Worm (Caenorhabditis elegans): ENCODE data around the gene Y39F10A.1.
A peak's percentile ranks its signal among the peaks of the same experiment; 100 is the strongest.

Y39F10A.1 gene

DNA sequence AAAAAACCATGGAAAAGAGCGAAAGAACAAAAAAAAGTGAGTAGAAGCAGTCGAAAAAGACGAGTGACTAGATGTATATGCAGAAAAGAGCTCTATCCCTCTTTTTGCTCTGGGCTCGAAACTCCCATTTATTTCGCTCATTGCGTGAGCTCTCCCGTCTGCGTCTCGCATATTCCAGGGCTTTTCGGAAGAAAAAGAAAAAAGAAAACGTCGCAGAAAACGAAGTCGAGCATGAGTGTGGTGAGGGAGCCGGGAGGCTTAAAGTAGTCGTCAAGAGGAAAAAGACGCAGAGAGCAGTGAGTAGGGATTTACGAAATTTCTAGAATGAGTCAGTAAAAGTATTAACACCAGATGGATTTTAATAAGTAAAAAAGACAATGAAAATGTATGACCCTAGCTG is 15.3 kb upstream of the Y39F10A.1 start (continued):
- TF ChIP-seq lin-35 (GFP tag; optimal IDR thresholded peaks at IDR 0.05) = peak in 1 of 2 experiments; percentile 38
- TF ChIP-seq nhr-77 (tag; optimal IDR thresholded peaks at IDR 0.05) = no peak
- no peak for TF ChIP-seq nhr-28 (tag; optimal IDR thresholded peaks at IDR 0.05)
- no peak for TF ChIP-seq alr-1 (tag; optimal IDR thresholded peaks at IDR 0.05; ENCODE audit: borderline replicate concordance)
- no peak for TF ChIP-seq jun-1 (tag; optimal IDR thresholded peaks at IDR 0.05)
- no peak for TF ChIP-seq unc-30 (tag; optimal IDR thresholded peaks at IDR 0.05)
- no peak for TF ChIP-seq grh-1 (GFP tag; IDR thresholded peaks at IDR 0.05)
- no peak for TF ChIP-seq nhr-85 (tag)
- peak; percentile 60 for TF ChIP-seq zag-1 (tag; optimal IDR thresholded peaks at IDR 0.05)
- no peak for TF ChIP-seq pax-3 (tag; optimal IDR thresholded peaks at IDR 0.05)
- TF ChIP-seq nhr-19 (GFP tag; conservative IDR thresholded peaks at IDR 0.05) = no peak; the same call in 1 of the 2 replicates
- TF ChIP-seq nhr-84 (tag; optimal IDR thresholded peaks at IDR 0.05) = no peak
- no peak for TF ChIP-seq sox-4 (tag; optimal IDR thresholded peaks at IDR 0.05)
- no peak for TF ChIP-seq nhr-11 (tag; optimal IDR thresholded peaks at IDR 0.05)
- peak; percentile 27 for TF ChIP-seq tbx-2 (tag; optimal IDR thresholded peaks at IDR 0.05)
- no peak for TF ChIP-seq egl-27 (tag; optimal IDR thresholded peaks at IDR 0.05)
- no peak for TF ChIP-seq mef-2 (tag; optimal IDR thresholded peaks at IDR 0.05)
- no peak for TF ChIP-seq zip-4 (GFP tag; optimal IDR thresholded peaks at IDR 0.05)
- no peak for TF ChIP-seq C04F5.9 (tag; optimal IDR thresholded peaks at IDR 0.05)
- TF ChIP-seq mep-1 (tag; optimal IDR thresholded peaks at IDR 0.05) = peak; percentile 33
- peak; percentile 54 for TF ChIP-seq snu-23 (GFP tag; optimal IDR thresholded peaks at IDR 0.05)
- TF ChIP-seq unc-86 (tag; optimal IDR thresholded peaks at IDR 0.05) = peak; percentile 35
- TF ChIP-seq nhr-76 (tag; optimal IDR thresholded peaks at IDR 0.05) = no peak
- TF ChIP-seq aha-1 (tag; optimal IDR thresholded peaks at IDR 0.05) = no peak
- no peak for TF ChIP-seq ces-1 (GFP tag; optimal IDR thresholded peaks at IDR 0.05)
- TF ChIP-seq ceh-82 (tag; optimal IDR thresholded peaks at IDR 0.05) = peak; percentile 36 to 60 (median 60)
- no peak for TF ChIP-seq lin-39 (tag; optimal IDR thresholded peaks at IDR 0.05)
- TF ChIP-seq dsc-1 (tag; optimal IDR thresholded peaks at IDR 0.05) = peak; percentile 78
- TF ChIP-seq hlh-17 (GFP tag; optimal IDR thresholded peaks at IDR 0.05; ENCODE audit: borderline replicate concordance) = no peak
- 0 out of 2 replicates have a peak, but pooled peaks have one; percentile 42 for TF ChIP-seq mab-9 (GFP tag; IDR thresholded peaks at IDR 0.05)
- peak; percentile 45 for TF ChIP-seq skn-1 (tag; optimal IDR thresholded peaks at IDR 0.05)
- no peak for TF ChIP-seq sup-37 (GFP tag; optimal IDR thresholded peaks at IDR 0.05)
- no peak for TF ChIP-seq hpl-2 (GFP tag; optimal IDR thresholded peaks at IDR 0.05)
- TF ChIP-seq snpc-4 (tag; optimal IDR thresholded peaks at IDR 0.05) = no peak
- TF ChIP-seq unc-98 (GFP tag; IDR thresholded peaks at IDR 0.05) = no peak
- TF ChIP-seq ets-5 (GFP tag; IDR thresholded peaks at IDR 0.05) = no peak
- TF ChIP-seq irx-1 (tag; optimal IDR thresholded peaks at IDR 0.05) = no peak
- no peak for TF ChIP-seq nhr-12 (tag; optimal IDR thresholded peaks at IDR 0.05)
- peak; percentile 90 for TF ChIP-seq fkh-8 (tag; optimal IDR thresholded peaks at IDR 0.05)
- TF ChIP-seq lin-15B (tag; optimal IDR thresholded peaks at IDR 0.05) = no peak

DNA sequence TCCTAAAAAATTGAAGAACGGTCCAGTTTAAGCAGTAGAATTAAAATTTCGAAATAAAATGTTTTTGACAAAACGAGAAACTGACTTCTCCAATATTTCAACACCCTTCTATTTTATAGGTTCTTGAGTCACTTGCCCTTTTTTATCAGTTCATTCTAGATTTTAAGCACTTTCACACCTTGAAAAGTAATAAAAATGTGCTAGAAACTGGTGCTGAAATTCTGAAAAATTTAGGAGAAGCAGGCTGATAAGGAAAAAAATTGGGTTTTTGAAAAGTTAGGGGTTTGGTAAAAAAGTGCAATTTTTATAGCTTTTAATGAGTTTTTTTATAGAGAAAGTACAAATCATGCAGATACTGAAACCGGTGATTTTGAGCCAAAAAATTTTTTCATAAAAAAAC is 14.9 kb upstream of the Y39F10A.1 start:
- no peak for TF ChIP-seq unc-62 (GFP tag; optimal IDR thresholded peaks at IDR 0.05)
- TF ChIP-seq unc-98 (GFP tag; IDR thresholded peaks at IDR 0.05) = no peak
- TF ChIP-seq lir-3 (tag; optimal IDR thresholded peaks at IDR 0.05; ENCODE audit: poor library complexity) = no peak
- TF ChIP-seq C04F5.9 (tag; optimal IDR thresholded peaks at IDR 0.05) = no peak
- TF ChIP-seq sup-37 (GFP tag; optimal IDR thresholded peaks at IDR 0.05) = no peak

DNA sequence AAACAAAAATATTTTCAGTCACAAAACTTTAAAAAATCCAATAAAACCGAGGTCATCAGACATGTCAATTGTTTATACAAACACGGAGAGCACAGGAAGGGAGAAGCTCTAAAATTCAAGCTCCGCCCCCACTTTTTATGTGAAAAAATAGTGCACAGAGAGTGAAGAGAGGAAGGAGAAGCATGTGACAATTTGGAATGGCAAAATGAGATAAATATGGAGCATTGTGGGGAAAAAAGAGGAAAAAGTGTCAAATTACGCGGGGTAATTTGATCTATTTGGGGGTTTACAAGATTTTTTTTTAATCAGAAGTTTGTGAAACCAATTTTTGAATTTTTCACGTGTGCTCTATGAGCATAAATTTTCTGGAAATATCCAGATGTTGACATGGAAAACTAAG is 12.2 kb upstream of the Y39F10A.1 start:
- peak; percentile 39 for TF ChIP-seq elt-2 (tag; optimal IDR thresholded peaks at IDR 0.05)
- TF ChIP-seq lin-35 (GFP tag; optimal IDR thresholded peaks at IDR 0.05) = peak in 1 of 2 experiments; percentile 1
- TF ChIP-seq nhr-71 (tag; optimal IDR thresholded peaks at IDR 0.05) = peak; percentile 51
- no peak for TF ChIP-seq nhr-77 (tag; optimal IDR thresholded peaks at IDR 0.05)
- TF ChIP-seq nhr-20 (tag; optimal IDR thresholded peaks at IDR 0.05) = peak; percentile 18
- TF ChIP-seq dpl-1 (GFP tag; optimal IDR thresholded peaks at IDR 0.05) = peak in 1 of 3 experiments; percentile 10
- TF ChIP-seq nhr-47 (tag; optimal IDR thresholded peaks at IDR 0.05) = peak; percentile 29
- TF ChIP-seq irx-1 (tag; optimal IDR thresholded peaks at IDR 0.05) = peak; percentile 57
- TF ChIP-seq egl-13 (tag; optimal IDR thresholded peaks at IDR 0.05) = peak; percentile 32
- peak; percentile 10 for TF ChIP-seq swsn-7 (tag; optimal IDR thresholded peaks at IDR 0.05)
- TF ChIP-seq tbx-2 (tag; optimal IDR thresholded peaks at IDR 0.05) = peak; percentile 26
- peak; percentile 7 for TF ChIP-seq pax-3 (tag; optimal IDR thresholded peaks at IDR 0.05)
- peak; percentile 70 for TF ChIP-seq dsc-1 (tag; optimal IDR thresholded peaks at IDR 0.05)
- no peak for TF ChIP-seq fkh-4 (tag; optimal IDR thresholded peaks at IDR 0.05; ENCODE audit: borderline replicate concordance)
- peak in 1 of 2 experiments; percentile 33 for TF ChIP-seq lsy-2 (tag; optimal IDR thresholded peaks at IDR 0.05)
- TF ChIP-seq unc-30 (tag; optimal IDR thresholded peaks at IDR 0.05) = no peak
- peak; percentile 24 for TF ChIP-seq fkh-8 (tag; optimal IDR thresholded peaks at IDR 0.05)
- TF ChIP-seq snu-23 (GFP tag; optimal IDR thresholded peaks at IDR 0.05) = peak; percentile 12
